Worm (Caenorhabditis elegans) whole organism, L1 larva: ENCODE data around the gene clec-58.
"Not testable (repeated sequence)": the region's sequence is repeated elsewhere in the genome, so short reads cannot be mapped to it uniquely, and the experiment has no call there.

ENCODE experiments used
- C16A3.4 ChIP-seq: fragments of 150-350 bp; optimal IDR thresholded peaks from 2 replicates; lab custom pipeline; 2014; ENCODE audit warnings: missing biosample characterization, missing genetic modification characterization
- ama-1 ChIP-seq: fragments of 150-350 bp; optimal IDR thresholded peaks from 2 replicates; lab custom pipeline; 2014
- egl-27 ChIP-seq, 2 experiments: fragments of 150-350 bp in 1 of 2; sonication (generic microtip); optimal IDR thresholded peaks; 3 replicates each; lab custom pipeline; 2017 to 2018; ENCODE audit warnings: missing biosample characterization in 2 of 2, missing genetic modification characterization in 2 of 2, missing genetic modification reagents in 2 of 2
- elt-3 ChIP-seq, 6 experiments: fragments of 150-350 bp in 1 of 6; sonication (generic microtip); optimal IDR thresholded peaks; 2 replicates each; lab custom pipeline; 2017 to 2018; ENCODE audit warnings: missing biosample characterization in 6 of 6, missing genetic modification characterization in 6 of 6, inconsistent platforms in 1 of 6
- fkh-10 ChIP-seq: sonication (generic microtip); optimal IDR thresholded peaks from 2 replicates; lab custom pipeline; 2017; ENCODE audit warnings: missing biosample characterization, missing genetic modification reagents, missing genetic modification characterization
- pag-3 ChIP-seq: sonication (generic microtip); optimal IDR thresholded peaks from 2 replicates; lab custom pipeline; 2017; ENCODE audit warnings: missing genetic modification characterization, mild to moderate bottlenecking, missing compliant biosample characterization, antibody characterized with exemption, borderline replicate concordance; ENCODE audit not compliant: insufficient read depth
- unc-130 ChIP-seq: fragments of 150-350 bp; optimal IDR thresholded peaks from 2 replicates; lab custom pipeline; 2017; ENCODE audit warnings: missing biosample characterization, missing genetic modification characterization, inconsistent platforms
- unc-86 ChIP-seq: sonication (generic microtip); optimal IDR thresholded peaks from 2 replicates; lab custom pipeline; 2016; ENCODE audit warnings: missing genetic modification characterization, missing compliant biosample characterization
- zip-4 ChIP-seq: fragments of 200-800 bp; sonication (Bioruptor generic); optimal IDR thresholded peaks from 2 replicates; lab custom pipeline; 2018; ENCODE audit warnings: mild to moderate bottlenecking, missing genetic modification characterization, moderate library complexity, missing compliant biosample characterization

ce11 chrII:10493034-10493433 lies 17.1 kb upstream of the clec-58 start, which contains the start of gene ZK666.8:
- not testable (repeated sequence) for TF ChIP-seq egl-27 (tag; optimal IDR thresholded peaks at IDR 0.05; lab: Kevin White, UChicago); zip-4 (GFP tag; lab: Kevin White, UChicago); elt-3 (tag; optimal IDR thresholded peaks at IDR 0.05; lab: Kevin White, UChicago); C16A3.4; unc-86 (tag; lab: Kevin White, UChicago); fkh-10 (GFP tag; lab: Kevin White, UChicago); unc-130 (tag; lab: Kevin White, UChicago); ama-1; pag-3
